Fruit fly (Drosophila melanogaster) whole organism, pupa: ENCODE results near the gene CG16953.

Experiments used
- CG10348 ChIP-seq: fragments of 200-800 bp; sonication (Bioruptor generic); IDR thresholded peaks from 2 replicates; pipeline ENCODE4 v1.3.6; 2022; ENCODE audit warnings: missing biosample characterization, missing genetic modification characterization
- CG12605 ChIP-seq: fragments of 200-800 bp; sonication (Bioruptor generic); IDR thresholded peaks from 2 replicates; pipeline ENCODE4 v1.3.6; 2022; ENCODE audit warnings: missing biosample characterization, missing genetic modification characterization
- CG13204 ChIP-seq: fragments of 200-800 bp; sonication (Bioruptor generic); optimal IDR thresholded peaks from 2 replicates; lab custom pipeline; 2018; ENCODE audit warnings: missing biosample characterization, mild to moderate bottlenecking, missing genetic modification characterization, moderate library complexity
- CG14655 ChIP-seq: fragments of 200-800 bp; sonication (Bioruptor generic); optimal IDR thresholded peaks from 3 replicates; lab custom pipeline; 2017; ENCODE audit warnings: mild to moderate bottlenecking, missing biosample characterization, missing genetic modification reagents, missing genetic modification characterization
- CG15710 ChIP-seq: fragments of 200-800 bp; sonication (Bioruptor generic); optimal IDR thresholded peaks from 2 replicates; lab custom pipeline; 2018; ENCODE audit warnings: missing biosample characterization, mild to moderate bottlenecking, missing genetic modification characterization, moderate library complexity
- CG17806 ChIP-seq: fragments of 200-800 bp; sonication (Bioruptor generic); optimal IDR thresholded peaks from 2 replicates; lab custom pipeline; 2018; ENCODE audit warnings: missing biosample characterization, mild to moderate bottlenecking, missing genetic modification characterization, moderate library complexity
- CG32121 ChIP-seq: fragments of 200-800 bp; sonication (Bioruptor generic); IDR thresholded peaks from 2 replicates; pipeline ENCODE4 v1.3.6; 2022; ENCODE audit warnings: missing biosample characterization, missing genetic modification characterization
- CG34367 ChIP-seq: fragments of 200-800 bp; sonication (Bioruptor generic); optimal IDR thresholded peaks from 2 replicates; lab custom pipeline; 2018; ENCODE audit warnings: missing biosample characterization, mild to moderate bottlenecking, missing genetic modification characterization
- CG4496 ChIP-seq: fragments of 200-800 bp; sonication (Bioruptor generic); IDR thresholded peaks from 3 replicates; pipeline ENCODE4 v1.3.6; 2022; ENCODE audit warnings: missing biosample characterization, missing genetic modification characterization
- CG8159 ChIP-seq: fragments of 200-800 bp; sonication (Bioruptor generic); optimal IDR thresholded peaks from 3 replicates; lab custom pipeline; 2018; ENCODE audit warnings: missing biosample characterization, mild to moderate bottlenecking, missing genetic modification characterization, moderate library complexity
- CG8301 ChIP-seq: fragments of 200-800 bp; sonication (Bioruptor generic); optimal IDR thresholded peaks from 2 replicates; lab custom pipeline; 2018; ENCODE audit warnings: missing biosample characterization, mild to moderate bottlenecking, missing genetic modification characterization
- CG9948 ChIP-seq: fragments of 200-800 bp; sonication (Bioruptor generic); optimal IDR thresholded peaks from 2 replicates; lab custom pipeline; 2018; ENCODE audit warnings: missing biosample characterization, mild to moderate bottlenecking, missing genetic modification characterization, moderate library complexity
- D1 ChIP-seq: fragments of 200-800 bp; sonication (Bioruptor generic); optimal IDR thresholded peaks from 2 replicates; lab custom pipeline; 2018; ENCODE audit warnings: missing biosample characterization, mild to moderate bottlenecking, missing genetic modification characterization, moderate library complexity
- EcR ChIP-seq: fragments of 200-800 bp; sonication (Bioruptor generic); optimal IDR thresholded peaks from 3 replicates; lab custom pipeline; 2019; ENCODE audit warnings: missing biosample characterization, missing genetic modification characterization, mild to moderate bottlenecking, moderate library complexity, missing genetic modification reagents
- Ets98B ChIP-seq: fragments of 200-800 bp; sonication (Bioruptor generic); IDR thresholded peaks from 2 replicates; pipeline ENCODE4 v1.3.6; 2022; ENCODE audit warnings: missing biosample characterization, missing genetic modification characterization
- Pif1A ChIP-seq: fragments of 200-800 bp; sonication (Bioruptor generic); optimal IDR thresholded peaks from 3 replicates; lab custom pipeline; 2016; ENCODE audit warnings: missing biosample characterization, missing genetic modification characterization
- Pif1B ChIP-seq: fragments of 200-800 bp; sonication (Bioruptor generic); optimal IDR thresholded peaks from 3 replicates; lab custom pipeline; 2016; ENCODE audit warnings: missing biosample characterization, missing genetic modification characterization
- Snoo ChIP-seq: fragments of 200-800 bp; sonication (Bioruptor generic); optimal IDR thresholded peaks from 3 replicates; lab custom pipeline; 2017; ENCODE audit warnings: missing biosample characterization, mild to moderate bottlenecking, missing genetic modification characterization, inconsistent platforms
- fd96Ca ChIP-seq: fragments of 200-800 bp; sonication (Bioruptor generic); IDR thresholded peaks from 3 replicates; pipeline ENCODE4 v1.3.6; 2022; ENCODE audit warnings: missing biosample characterization, missing genetic modification characterization
- gl ChIP-seq: fragments of 200-800 bp; sonication (Bioruptor generic); optimal IDR thresholded peaks from 2 replicates; lab custom pipeline; 2018; ENCODE audit warnings: missing biosample characterization, mild to moderate bottlenecking, missing genetic modification characterization
- rn ChIP-seq: fragments of 200-800 bp; sonication (Bioruptor generic); IDR thresholded peaks from 2 replicates; pipeline ENCODE4 v1.3.6; 2022; ENCODE audit warnings: missing biosample characterization, missing genetic modification characterization

Gene CG16953

DNA sequence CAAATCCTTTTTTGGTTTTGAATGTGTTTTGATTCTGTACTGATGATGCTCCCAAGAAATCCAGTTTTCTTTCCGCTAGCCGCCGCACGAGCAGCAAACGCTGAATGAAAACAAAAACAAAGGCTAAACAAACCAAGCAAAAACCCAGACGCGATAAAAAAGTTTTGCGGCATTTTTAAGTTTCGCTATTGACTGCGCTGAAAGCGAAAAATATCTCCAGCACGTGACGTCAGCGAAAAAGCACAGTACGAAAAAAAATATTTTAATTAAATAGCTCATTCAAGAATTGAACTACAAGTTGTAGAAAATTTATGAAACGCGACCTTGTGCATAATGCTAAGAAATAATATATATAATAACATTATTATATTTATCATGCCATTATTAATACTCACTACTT, 40.7 kb downstream of the CG16953 start:
- TF ChIP-seq CG34367 (tag; lab: Kevin White, UChicago) (no peak), CG17806 (tag; lab: Kevin White, UChicago) (no peak), CG12605 (no peak), CG13204 (GFP tag; lab: Kevin White, UChicago) (no peak), EcR (GFP tag; lab: Kevin White, UChicago) (no peak), rn (GFP tag; lab: Robert Waterston, UW) (no peak), Snoo (tag; lab: Kevin White, UChicago) (no peak), Ets98B (no peak), gl (no peak), fd96Ca (GFP tag; lab: Robert Waterston, UW) (no peak), D1 (tag; lab: Kevin White, UChicago) (no peak), CG10348 (GFP tag; lab: Robert Waterston, UW) (no peak), Pif1A (GFP tag; lab: Kevin White, UChicago) (no peak), CG14655 (GFP tag; lab: Kevin White, UChicago) (no peak)

DNA sequence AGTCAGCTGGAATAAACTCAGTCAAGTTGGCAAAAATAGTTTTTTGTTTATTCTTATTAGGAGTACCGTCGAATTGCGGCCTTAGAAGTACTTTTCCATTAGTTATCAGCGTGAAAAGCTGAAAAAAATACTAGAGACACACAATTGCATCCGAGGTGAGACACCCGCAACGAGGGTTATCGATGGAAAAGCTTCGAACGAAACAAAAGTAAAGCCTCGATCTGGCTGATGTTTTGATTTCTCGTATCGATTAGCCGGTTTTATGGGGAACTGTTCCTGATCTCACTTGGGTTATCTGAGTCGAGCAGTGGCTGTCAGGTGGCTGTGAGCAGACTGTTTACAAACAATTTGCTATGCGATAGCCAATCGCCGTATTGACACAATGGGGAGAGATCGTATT, 41.9 kb downstream of the CG16953 start:
- TF ChIP-seq Pif1B (GFP tag; lab: Kevin White, UChicago) (no peak), CG4496 (GFP tag; lab: Robert Waterston, UW) (no peak), CG9948 (tag; lab: Kevin White, UChicago) (no peak), CG10348 (GFP tag; lab: Robert Waterston, UW) (no peak)

DNA sequence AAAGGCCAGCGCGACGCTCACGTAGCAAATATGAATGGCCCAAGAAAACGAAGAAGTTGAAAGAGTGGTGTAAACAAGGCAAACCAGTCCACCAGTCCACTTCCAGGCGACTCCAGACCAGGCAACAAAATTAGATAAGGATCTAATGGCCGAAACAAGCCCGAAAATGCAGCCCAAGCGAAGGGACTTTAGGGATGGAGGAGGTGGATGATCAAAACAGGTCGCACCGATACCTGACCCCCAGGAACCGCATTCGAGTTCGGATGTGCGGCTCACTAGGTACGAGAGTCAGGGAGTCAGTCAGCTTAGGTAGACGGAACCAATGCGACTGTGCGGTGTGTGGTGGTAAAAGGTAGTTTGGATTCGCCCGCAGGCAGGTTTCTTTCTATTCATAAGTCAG, 42.4 kb downstream of the CG16953 start:
- no peak for TF ChIP-seq CG8301 (tag; lab: Kevin White, UChicago)
- no peak for TF ChIP-seq EcR (GFP tag; lab: Kevin White, UChicago)
- TF ChIP-seq CG8159 (tag; lab: Kevin White, UChicago), result no peak
- no peak for TF ChIP-seq CG4496 (GFP tag; lab: Robert Waterston, UW)
- no peak for TF ChIP-seq CG32121 (GFP tag; lab: Robert Waterston, UW)
- no peak for TF ChIP-seq gl
- TF ChIP-seq Ets98B, result no peak
- no peak for TF ChIP-seq CG14655 (GFP tag; lab: Kevin White, UChicago)
- TF ChIP-seq Snoo (tag; lab: Kevin White, UChicago), result no peak
- no peak for TF ChIP-seq CG15710 (tag; lab: Kevin White, UChicago)
- no peak for TF ChIP-seq D1 (tag; lab: Kevin White, UChicago)
- no peak for TF ChIP-seq CG34367 (tag; lab: Kevin White, UChicago)
- no peak for TF ChIP-seq Pif1B (GFP tag; lab: Kevin White, UChicago)

DNA sequence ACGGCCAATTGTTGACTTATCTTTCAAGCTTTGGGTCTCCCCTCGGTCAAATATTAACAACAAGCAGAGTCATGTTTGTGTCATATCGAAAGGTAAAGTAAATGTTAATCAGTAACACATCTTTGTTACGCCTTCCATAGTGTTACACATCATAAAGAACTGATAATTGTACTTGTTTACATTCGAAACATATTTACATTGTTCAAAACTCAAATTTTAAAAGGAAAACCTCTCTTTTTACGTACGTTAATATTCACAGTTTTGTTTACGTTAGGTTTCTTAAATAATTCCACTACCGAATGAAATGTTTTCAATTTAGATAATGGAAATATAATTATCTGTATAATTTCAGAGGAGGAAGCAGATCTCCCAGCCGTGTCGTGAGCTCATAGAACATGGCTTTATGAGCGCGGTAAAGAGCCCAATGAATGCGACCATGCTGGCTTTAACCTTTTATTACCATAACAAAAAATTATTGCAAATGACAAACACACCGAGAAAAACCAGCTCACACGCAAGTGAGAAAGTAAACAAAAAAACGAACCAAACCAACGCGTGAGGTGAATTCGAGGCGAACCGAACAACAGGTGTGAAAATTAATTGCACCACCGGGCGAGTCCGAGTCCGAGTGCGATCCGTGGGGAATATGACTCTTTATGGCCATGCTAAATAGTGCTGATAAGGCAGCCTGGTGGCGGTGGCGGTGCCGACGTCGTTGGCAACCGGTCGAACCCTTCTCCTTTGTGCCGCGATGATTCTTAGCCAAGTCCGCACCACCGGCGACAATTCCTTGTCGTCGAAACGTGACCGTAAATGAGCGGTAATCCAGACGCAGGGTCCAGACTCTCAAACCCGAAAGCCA, 43.1 kb downstream of the CG16953 start:
- TF ChIP-seq CG14655 (GFP tag; lab: Kevin White, UChicago), result no peak
- TF ChIP-seq CG4496 (GFP tag; lab: Robert Waterston, UW), result peak; percentile 57; the same call in 1 of the 3 replicates

DNA sequence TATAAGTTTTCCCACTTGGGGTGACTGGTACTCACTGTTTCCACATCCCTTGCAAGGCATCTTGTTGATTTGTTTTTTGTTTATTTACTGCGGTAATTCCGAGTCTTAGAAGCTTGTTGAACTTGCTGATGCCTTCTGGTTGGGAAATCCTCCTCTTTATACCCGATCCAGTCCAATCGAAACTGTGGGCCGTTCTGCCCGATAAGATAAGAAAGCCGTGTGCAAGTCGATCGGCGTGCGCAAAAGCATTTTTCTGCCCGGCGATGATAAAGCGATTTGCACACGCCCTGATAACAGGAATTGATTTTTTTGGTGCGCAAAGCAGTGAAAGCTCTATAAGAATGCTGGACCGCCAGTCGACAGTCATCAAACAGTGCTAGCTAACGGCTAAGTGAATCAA, 51.1 kb downstream of the CG16953 start, which contains the start of the genes MtnE and MtnD:
TSS of gene MtnE (minus strand) at position 130 of the 400 bp plus-strand sequence.
TSS of gene MtnD (plus strand) at position 388 of the 400 bp plus-strand sequence.
- TF ChIP-seq CG12605 (no peak), CG34367 (tag; lab: Kevin White, UChicago) (no peak), Ets98B (no peak), CG4496 (GFP tag; lab: Robert Waterston, UW) (peak; percentile 60; the same call in 1 of the 3 replicates), rn (GFP tag; lab: Robert Waterston, UW) (no peak)
